Worm (Caenorhabditis elegans) whole organism, mixed stage, embryonic: Measurements from ENCODE around the gene srz-12.

Experiments
- bed-3 ChIP-seq: fragments of 200-800 bp; sonication (Bioruptor generic); optimal IDR thresholded peaks from 3 replicates; lab custom pipeline; 2018; ENCODE audit warnings: mild to moderate bottlenecking, missing genetic modification characterization, moderate library complexity, missing compliant biosample characterization
- nhr-237 ChIP-seq: fragments of 150-350 bp; optimal IDR thresholded peaks from 2 replicates; lab custom pipeline; 2014; ENCODE audit warnings: missing biosample characterization, missing genetic modification characterization
- nhr-28 ChIP-seq: fragments of 150-350 bp; optimal IDR thresholded peaks from 2 replicates; lab custom pipeline; 2014; ENCODE audit warnings: missing biosample characterization, missing genetic modification characterization
- tbx-8 ChIP-seq: fragments of 200-800 bp; sonication (Bioruptor generic); optimal IDR thresholded peaks from 2 replicates; lab custom pipeline; 2018; ENCODE audit warnings: mild to moderate bottlenecking, missing genetic modification characterization, moderate library complexity, missing compliant biosample characterization

DNA sequence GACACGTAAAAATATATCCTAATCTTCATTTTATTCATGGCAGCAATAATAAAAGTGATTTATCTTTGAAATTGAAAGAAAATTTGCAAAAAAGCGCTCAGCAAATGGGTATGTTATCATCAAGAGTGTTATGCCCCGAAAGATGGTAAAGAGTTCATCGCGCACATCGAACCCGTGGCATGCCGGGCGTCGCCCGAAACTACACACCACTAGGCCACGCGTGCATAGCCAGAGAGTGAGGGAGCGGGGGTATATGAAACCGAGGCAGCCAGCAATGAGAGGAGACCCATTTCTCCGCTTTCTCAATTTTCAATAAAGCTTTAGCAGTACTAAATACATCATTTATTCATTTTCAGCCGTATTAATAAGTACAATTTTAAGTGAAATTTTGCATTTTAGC, 11.3 kb upstream of the srz-12 start:
- TF ChIP-seq nhr-237 (tag; lab: Kevin White, UChicago) (peak; percentile 63), tbx-8 (GFP tag; lab: Kevin White, UChicago) (peak; percentile 99), bed-3 (GFP tag; lab: Kevin White, UChicago) (peak; percentile 98), nhr-28 (tag; lab: Kevin White, UChicago) (peak; percentile 92)
